Worm (Caenorhabditis elegans) whole organism, L4/young adult: ENCODE results near the gene nas-27.

Experiments used
- W03F9.2 ChIP-seq: fragments of 150-350 bp; optimal IDR thresholded peaks from 2 replicates; lab custom pipeline; 2014; ENCODE audit warnings: missing biosample characterization, missing genetic modification characterization
- dao-5 ChIP-seq: sonication (generic microtip); optimal IDR thresholded peaks from 2 replicates; lab custom pipeline; 2016; ENCODE audit warnings: missing genotype, missing genetic modification characterization, moderate library complexity, missing compliant biosample characterization

DNA sequence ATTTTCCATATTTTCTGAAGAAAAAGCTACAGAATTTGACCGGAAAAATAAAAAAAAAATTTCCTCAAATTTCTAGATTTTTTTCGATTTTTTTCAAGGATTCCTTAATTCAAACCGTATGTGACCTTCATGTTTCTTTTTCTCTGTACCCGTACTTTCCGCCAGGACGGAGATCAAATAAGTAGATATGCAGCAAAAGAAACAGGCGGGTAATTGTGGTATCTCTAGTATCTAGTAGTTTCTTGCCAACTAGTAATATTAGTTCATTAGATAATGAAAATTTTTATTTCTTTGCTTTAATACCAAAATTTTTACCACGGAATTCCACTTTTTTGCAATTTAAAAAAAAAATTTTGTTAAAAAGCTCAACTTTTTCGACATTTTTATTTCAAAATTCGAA is 35.5 kb upstream of the nas-27 start:
- TF ChIP-seq W03F9.2 = no peak
- no peak for TF ChIP-seq dao-5 (tag; lab: Kevin White, UChicago)
